Fruit fly (Drosophila melanogaster): ENCODE results near the gene CG1213.

DNA sequence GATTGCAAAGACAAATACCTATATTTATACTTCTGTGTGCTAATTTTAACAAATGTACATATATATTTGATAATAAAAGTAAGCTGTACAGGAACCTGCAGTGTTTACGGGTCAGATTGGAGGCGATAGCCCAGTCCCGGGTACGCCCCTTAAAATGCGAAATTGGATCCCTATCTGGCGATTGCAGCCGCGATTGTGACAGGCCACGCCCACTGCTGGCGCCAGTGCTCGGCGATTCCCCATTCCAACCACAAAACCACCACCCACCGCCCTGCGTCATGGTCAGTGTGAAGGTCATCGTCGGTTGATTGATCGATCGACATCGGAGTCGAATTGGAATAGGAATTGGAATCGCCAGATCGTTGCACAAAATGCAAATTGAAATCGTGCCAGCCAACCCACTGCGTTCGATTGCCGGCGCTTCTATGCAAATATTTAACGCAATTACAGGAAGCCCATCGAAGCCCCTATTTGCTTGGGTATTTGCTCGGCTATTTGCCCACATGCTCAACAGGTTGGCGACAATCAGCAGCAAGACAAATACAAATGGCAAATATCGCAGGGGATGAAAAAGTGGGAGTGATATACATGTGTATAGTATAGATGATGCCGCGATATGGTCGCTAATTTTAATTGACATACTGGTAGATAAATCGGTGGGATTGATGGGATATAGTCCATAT is 2.1 kb upstream of the CG1213 start:
- peak; percentile 35; the same call in 1 of the 3 replicates for TF ChIP-seq CG4496 (GFP tag; IDR thresholded peaks at IDR 0.05)
- TF ChIP-seq CG15710 (tag; optimal IDR thresholded peaks at IDR 0.05), result no peak
- TF ChIP-seq CG10348 (GFP tag; IDR thresholded peaks at IDR 0.05), result no peak
- TF ChIP-seq D1 (tag; optimal IDR thresholded peaks at IDR 0.05), result no peak
- TF ChIP-seq CG12605 (GFP tag; IDR thresholded peaks at IDR 0.05), result no peak
- no peak for TF ChIP-seq Snoo (tag; optimal IDR thresholded peaks at IDR 0.05)
- TF ChIP-seq CG13204 (GFP tag; optimal IDR thresholded peaks at IDR 0.05), result no peak
- TF ChIP-seq gl (tag; optimal IDR thresholded peaks at IDR 0.05), result no peak
- TF ChIP-seq EcR (GFP tag; optimal IDR thresholded peaks at IDR 0.05), result no peak
- TF ChIP-seq CG8301 (tag; optimal IDR thresholded peaks at IDR 0.05), result no peak
- TF ChIP-seq CG34367 (tag; optimal IDR thresholded peaks at IDR 0.05), result peak; percentile 51
- no peak for TF ChIP-seq CG32121 (GFP tag; IDR thresholded peaks at IDR 0.05)
